Fruit fly (Drosophila melanogaster) S2 (cell line): ENCODE data around the gene CG7519.

Experiments
- CG8478 ChIP-seq: fragments of >200 bp; optimal IDR thresholded peaks from 2 replicates; lab custom pipeline; 2018
- CTCF ChIP-seq, 2 experiments: fragments of >200 bp; optimal IDR thresholded peaks; 2 replicates each; lab custom pipeline; 2018

CG7519 gene

DNA sequence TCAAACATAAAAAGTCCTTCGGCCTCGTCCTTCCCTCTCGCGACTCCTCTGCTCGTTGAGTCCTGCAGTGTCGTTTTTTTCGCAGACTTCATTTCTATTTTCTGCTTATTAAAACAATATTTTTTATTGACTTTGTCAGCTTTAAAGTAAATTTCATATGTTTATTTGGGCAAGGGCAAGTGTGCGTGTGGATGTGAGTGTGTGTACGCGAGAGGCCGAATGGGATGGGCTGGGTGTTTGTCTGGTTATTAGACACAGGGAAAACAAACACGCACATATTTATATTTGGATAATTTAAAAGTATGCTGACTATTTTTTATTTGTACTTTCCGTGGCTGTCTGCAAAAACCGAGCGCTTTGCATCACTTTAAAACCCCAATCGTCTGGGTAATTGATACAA is 15.0 kb upstream of the CG7519 start:
- no peak for TF ChIP-seq CG8478
- TF ChIP-seq CTCF (optimal IDR thresholded peaks at IDR 0.05; lab: Kevin White, UChicago): no peak

DNA sequence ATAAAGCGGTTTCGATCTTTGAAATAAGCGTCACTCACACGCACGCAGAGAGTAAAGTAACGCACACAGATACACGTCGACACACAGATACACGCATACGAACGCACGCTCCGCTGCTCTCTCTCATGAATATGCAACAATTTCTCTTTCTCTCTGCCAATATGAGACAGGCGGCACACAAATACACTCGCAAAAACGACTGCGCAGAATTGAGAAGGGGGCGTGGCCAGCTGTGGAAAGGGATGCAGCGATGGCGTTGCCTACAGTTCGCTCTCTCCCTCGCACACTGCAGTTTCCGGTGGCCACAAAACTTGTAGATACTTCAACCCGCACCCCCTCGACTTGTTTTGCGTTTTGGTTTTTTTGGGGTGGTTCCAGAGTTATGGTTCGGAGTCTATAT is 13.2 kb upstream of the CG7519 start:
- TF ChIP-seq CG8478 (no peak), CTCF (optimal IDR thresholded peaks at IDR 0.05; lab: Kevin White, UChicago) (no peak)

- no peak for TF ChIP-seq CTCF (optimal IDR thresholded peaks at IDR 0.05; lab: Kevin White, UChicago)
- TF ChIP-seq CG8478: no peak
These were observed 10.8 kb upstream of the CG7519 start for dm6 chr3L:21482100-21482499.

DNA sequence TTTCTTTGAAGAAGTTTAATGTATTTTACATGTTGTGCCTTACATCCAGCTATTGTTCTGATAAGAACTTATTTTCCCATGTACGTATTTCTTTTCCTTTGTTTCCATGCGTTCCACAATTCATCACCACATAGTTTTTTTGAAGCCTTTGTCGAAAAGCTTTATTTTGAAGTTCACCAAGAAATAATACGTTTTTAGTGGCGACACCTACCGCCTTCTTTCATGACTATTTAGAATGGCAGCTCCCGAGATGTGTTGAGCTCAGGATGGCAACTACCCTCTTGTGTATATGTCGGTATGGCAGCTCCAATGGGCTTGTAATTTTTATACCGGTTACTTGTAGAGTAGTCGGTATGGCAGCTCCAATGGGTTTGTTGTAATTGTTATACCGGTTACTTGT is 9.0 kb upstream of the CG7519 start:
- TF ChIP-seq CTCF (optimal IDR thresholded peaks at IDR 0.05; lab: Kevin White, UChicago): peak; percentile 99
- TF ChIP-seq CG8478: no peak

DNA sequence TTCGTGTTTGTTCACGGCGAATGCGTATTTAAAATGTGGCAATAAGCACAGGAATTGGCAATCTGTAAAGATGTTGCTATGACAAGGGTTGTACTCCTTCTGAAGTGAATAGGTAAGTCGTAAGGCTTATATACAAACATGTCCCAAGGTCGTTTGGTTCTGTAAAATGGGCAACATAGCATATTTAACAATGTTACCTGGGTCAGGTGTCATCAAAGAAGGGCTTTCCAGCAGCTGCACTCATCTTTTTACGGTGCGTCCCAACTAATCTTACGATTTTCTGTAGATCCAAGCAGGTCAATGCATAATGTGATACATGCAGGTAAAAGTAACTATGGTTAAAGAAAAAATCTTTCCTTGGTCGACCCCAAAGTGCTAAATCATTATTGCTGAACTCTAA is 2.4 kb upstream of the CG7519 start, which contains the start of gene Neu2:
Neu2 (minus strand) TSS at position 101 of the 400 bp plus-strand sequence.
- no peak for TF ChIP-seq CTCF (optimal IDR thresholded peaks at IDR 0.05; lab: Kevin White, UChicago)
- no peak for TF ChIP-seq CG8478

DNA sequence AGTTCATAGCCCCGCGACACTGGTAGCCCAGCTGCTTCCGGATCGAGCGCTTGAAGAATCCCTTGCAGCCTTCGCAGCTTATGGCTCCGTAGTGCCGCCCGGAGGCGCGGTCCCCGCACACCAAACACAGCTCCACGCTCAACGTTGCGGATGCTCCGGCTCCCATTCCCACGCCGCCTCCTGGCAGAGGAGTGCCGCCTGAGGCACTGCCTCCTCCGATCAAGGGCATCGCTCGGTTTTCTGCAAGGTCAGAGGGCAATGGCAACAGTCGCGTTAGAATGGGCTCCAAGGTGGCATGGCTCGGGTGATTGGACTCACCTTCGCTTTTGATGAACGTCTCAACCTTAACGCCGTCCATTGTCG is 3.6 kb downstream of the CG7519 start:
- TF ChIP-seq CTCF (optimal IDR thresholded peaks at IDR 0.05; lab: Kevin White, UChicago) (no peak), CG8478 (no peak)

- TF ChIP-seq CG8478: no peak
- TF ChIP-seq CTCF (optimal IDR thresholded peaks at IDR 0.05; lab: Kevin White, UChicago): no peak
These were observed 4.2 kb downstream of the CG7519 start, which contains the start of gene Hr78 for dm6 chr3L:21496865-21497634. Gene Hr78, minus strand, starts transcription at chr3L:21497494.

DNA sequence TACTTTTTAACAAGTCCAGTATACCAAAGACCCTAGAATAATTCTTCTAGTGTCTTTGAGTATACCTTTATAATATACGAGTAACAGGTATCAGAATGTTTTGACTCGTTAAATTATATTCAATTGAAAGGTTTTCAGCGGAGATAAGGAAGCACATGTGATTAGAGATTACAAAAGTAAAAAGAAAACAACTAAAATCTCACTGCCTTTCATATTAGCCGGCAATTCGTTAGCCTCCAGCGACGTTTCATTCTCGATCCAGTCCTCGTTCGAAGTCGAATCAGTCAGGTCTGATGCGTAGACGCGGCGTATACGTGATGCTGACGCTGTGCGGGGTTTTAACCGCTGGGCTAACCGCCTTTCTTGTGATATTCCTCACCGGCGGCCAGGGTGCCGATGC is 8.3 kb downstream of the CG7519 start, which contains the start of gene Est-Q:
Est-Q (plus strand) TSS at position 250 of the 400 bp plus-strand sequence.
- TF ChIP-seq CG8478 (no peak), CTCF (optimal IDR thresholded peaks at IDR 0.05; lab: Kevin White, UChicago) (no peak)

DNA sequence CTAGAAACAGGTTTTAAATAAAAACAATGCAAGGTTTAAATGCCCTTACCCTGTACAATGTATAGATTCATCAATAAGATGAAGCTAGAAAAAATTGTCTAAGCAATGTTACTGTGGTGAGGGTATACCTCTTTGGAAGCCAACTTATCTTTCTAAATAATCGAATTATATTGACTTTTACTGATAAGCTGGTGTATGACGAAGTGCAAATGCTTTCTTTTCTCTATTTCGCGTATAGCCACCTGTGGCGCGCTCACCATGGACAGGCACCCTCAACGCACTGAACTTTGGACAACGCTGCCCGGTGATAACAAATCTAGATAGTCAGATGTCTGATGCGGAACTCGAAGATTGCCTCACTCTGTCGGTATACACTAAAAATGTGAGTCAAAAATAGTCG is 9.0 kb downstream of the CG7519 start:
- TF ChIP-seq CG8478 (no peak), CTCF (optimal IDR thresholded peaks at IDR 0.05; lab: Kevin White, UChicago) (no peak)

- TF ChIP-seq CG8478 (no peak), CTCF (optimal IDR thresholded peaks at IDR 0.05; lab: Kevin White, UChicago) (peak; percentile 27 to 47)
These were observed 14.6 kb downstream of the CG7519 start, which contains the start of the genes Glg1 and M6 for dm6 chr3L:21507354-21507928. Gene Glg1, minus strand, starts transcription at chr3L:21507538. Gene M6, plus strand, starts transcription at chr3L:21507852.

DNA sequence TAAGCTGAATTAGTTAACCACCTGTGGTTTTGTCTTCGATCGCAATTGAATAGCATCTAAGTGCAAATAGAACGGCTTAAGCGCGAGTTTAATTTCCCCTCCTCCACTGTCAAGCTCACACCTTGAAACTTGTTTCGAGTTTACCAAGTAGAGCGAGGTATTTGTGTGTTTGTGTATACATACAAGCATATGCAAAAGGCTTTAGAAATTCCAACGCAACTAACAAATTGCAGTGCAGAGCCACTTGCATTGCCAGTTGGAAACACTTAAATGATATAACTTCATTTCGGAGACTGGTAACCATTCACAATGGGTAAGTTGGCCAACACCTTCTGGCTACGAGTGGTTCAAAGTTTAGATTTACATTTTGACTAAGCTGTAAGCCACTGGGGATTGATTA is 15.1 kb downstream of the CG7519 start:
- no peak for TF ChIP-seq CTCF (optimal IDR thresholded peaks at IDR 0.05; lab: Kevin White, UChicago)
- TF ChIP-seq CG8478: no peak

DNA sequence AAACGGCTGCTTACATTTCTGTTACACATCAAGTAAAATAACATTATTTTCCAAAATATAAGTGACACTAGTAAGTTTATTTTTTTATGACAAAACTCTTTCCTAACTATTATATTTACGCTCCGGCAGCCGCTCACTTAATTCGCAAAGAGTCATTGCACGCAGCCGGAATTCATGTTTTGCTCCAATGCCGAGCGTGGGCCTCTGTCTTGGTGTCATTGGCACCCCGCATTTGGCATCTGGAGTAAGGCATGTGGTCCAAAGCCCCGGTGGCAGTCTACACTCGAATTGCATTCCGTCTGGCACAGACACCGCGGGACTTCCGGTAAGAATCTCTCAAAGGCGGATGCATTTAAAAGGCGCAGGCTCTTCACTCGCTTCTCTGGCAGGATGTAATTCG is 15.7 kb downstream of the CG7519 start:
- TF ChIP-seq CG8478: no peak
- no peak for TF ChIP-seq CTCF (optimal IDR thresholded peaks at IDR 0.05; lab: Kevin White, UChicago)

DNA sequence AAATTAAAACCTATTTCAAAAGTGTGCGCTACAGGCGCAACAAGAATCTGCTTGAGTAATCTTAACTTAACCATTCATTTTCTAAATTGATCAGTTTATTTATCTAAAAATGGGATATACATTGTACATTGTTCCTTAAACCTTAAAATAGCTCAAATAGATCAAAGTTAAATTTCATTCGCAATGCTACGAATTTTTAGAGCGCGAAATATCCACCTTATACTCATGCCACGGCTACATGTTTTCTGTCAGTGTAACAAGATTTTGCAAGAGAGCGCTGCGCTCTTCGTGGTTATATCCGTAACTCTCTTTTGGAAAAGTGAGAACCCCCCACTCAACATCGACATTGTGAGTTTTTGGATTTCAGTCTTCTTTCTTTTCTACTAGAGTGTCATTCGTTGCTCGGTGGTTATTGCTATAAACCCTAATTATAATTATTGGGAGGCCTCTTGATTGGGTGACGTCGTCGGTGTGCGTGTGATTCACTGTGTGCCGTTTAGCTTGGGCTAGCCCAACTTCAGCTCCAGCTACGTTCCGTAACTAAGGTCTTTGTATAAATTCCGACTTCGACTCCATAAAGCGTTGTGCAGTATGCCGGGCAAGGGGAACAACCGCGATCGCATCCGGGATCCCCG is 16.7 kb downstream of the CG7519 start:
- no peak for TF ChIP-seq CTCF (optimal IDR thresholded peaks at IDR 0.05; lab: Kevin White, UChicago)
- TF ChIP-seq CG8478: no peak

- TF ChIP-seq CG8478 (no peak), CTCF (optimal IDR thresholded peaks at IDR 0.05; lab: Kevin White, UChicago) (no peak)
These were observed 23.2 kb downstream of the CG7519 start, which contains the start of the genes SAK and Cdk12 for dm6 chr3L:21515823-21516715. Gene SAK, minus strand, starts transcription at chr3L:21515887. Gene Cdk12, plus strand, starts transcription at chr3L:21516306.

dm6 chr3L:21516716-21517266 is 23.9 kb downstream of the CG7519 start:
- TF ChIP-seq CTCF (optimal IDR thresholded peaks at IDR 0.05; lab: Kevin White, UChicago): no peak
- no peak for TF ChIP-seq CG8478
